Worm (Caenorhabditis elegans) whole organism, midembryonic: ENCODE results near the gene rde-1.

ENCODE experiments used
- T22C8.4 ChIP-seq: fragments of 200-800 bp; sonication (Bioruptor generic); IDR thresholded peaks from 2 replicates; pipeline ENCODE4 v1.3.6; 2022; ENCODE audit warnings: missing genetic modification characterization, missing compliant biosample characterization
- flt-1 ChIP-seq: fragments of 200-800 bp; sonication (Bioruptor generic); IDR thresholded peaks from 2 replicates; pipeline ENCODE4 v1.3.6; 2022; ENCODE audit warnings: missing genetic modification characterization, missing compliant biosample characterization
- klf-2 ChIP-seq: fragments of 200-800 bp; sonication (Bioruptor generic); conservative IDR thresholded peaks from 2 replicates; pipeline ENCODE4 v1.3.6; 2022; ENCODE audit warnings: missing genetic modification reagents, missing genetic modification characterization, missing compliant biosample characterization
- ref-1 ChIP-seq: fragments of 200-800 bp; sonication (Bioruptor generic); conservative IDR thresholded peaks from 2 replicates; pipeline ENCODE4 v1.3.6; 2022; ENCODE audit warnings: missing genetic modification reagents, missing genetic modification characterization, missing compliant biosample characterization
- tab-1 ChIP-seq: fragments of 200-800 bp; sonication (Bioruptor generic); IDR thresholded peaks from 2 replicates; pipeline ENCODE4 v1.3.6; 2022; ENCODE audit warnings: missing genetic modification characterization, missing compliant biosample characterization

ce11 chrV:9985227-9985864, 6.1 kb downstream of the rde-1 start:
- TF ChIP-seq flt-1 (GFP tag; lab: Robert Waterston, UW) (no peak), klf-2 (GFP tag; lab: Robert Waterston, UW) (no peak), tab-1 (GFP tag; lab: Robert Waterston, UW) (no peak), T22C8.4 (no peak), ref-1 (GFP tag; lab: Robert Waterston, UW) (no peak)
